Worm (Caenorhabditis elegans): ENCODE data around the gene obr-2.

DNA sequence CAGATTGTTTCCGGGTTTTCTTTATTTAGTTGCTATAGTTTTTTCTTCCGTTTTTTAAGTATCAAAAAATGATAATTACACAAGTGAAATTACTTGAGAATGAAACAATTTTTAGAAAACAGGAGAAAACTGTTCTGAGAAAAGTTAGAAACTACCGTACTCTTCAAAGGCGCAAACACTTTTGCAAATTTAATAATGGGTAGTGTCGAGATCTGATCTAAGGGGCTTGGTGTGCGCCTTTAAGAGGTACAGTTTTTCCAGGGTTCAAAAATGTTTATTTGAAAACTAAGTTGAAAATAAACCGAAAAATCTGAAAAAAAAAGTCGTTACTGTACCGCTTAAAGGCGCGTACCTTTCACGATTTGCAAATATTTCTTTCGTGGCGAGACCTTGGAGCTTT lies 46.5 kb upstream of the obr-2 start:
- TF ChIP-seq ceh-36 (tag; optimal IDR thresholded peaks at IDR 0.05) = no peak
- TF ChIP-seq hmg-4 (GFP tag; optimal IDR thresholded peaks at IDR 0.05) = no peak
- no peak for TF ChIP-seq tbx-11 (GFP tag; IDR thresholded peaks at IDR 0.05)
- TF ChIP-seq F13C5.2 (tag; optimal IDR thresholded peaks at IDR 0.05) = no peak
- no peak for TF ChIP-seq tra-4 (tag; optimal IDR thresholded peaks at IDR 0.05)
- no peak for TF ChIP-seq flt-1 (GFP tag; IDR thresholded peaks at IDR 0.05)
